Fruit fly (Drosophila melanogaster): Measurements from ENCODE around the gene bdl.

DNA sequence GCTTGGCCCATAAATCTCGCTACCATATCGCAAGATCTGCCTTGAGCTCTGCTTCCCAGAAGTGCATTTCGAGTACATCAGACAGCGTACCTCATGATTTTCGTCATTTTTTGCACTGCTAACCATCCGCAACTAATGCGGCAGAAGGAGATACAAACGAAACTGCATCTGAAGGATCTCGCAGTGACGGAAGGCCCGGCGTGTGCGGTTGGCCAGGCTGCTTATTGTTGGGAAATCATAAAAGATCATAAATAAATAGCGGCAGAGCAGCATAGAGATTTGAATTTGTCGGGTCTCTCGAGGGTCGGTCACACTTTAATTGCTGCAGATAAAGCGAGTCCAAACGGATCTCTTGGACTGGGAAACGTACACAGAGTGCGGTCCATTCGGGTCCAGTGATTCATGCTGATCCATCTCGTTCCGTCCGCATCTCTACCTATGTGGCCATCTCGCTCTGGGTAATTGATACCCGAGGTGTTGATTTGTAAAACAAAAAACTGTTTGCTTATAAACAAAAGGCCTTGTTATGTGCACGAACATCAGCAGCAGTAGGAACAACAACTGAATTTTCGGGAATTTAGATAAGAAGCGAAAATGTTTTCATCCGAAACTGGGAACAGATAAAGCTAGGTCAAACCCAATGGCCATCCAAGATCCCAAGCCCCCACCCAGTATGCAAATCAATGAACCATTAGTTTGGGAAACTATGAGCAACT lies 44.4 kb downstream of the bdl start:
- TF ChIP-seq lilli (GFP tag; optimal IDR thresholded peaks at IDR 0.05) (no peak), hb (GFP tag; IDR thresholded peaks at IDR 0.05; ENCODE audit: partially characterized antibody) (no peak), CG17361 (GFP tag; IDR thresholded peaks at IDR 0.05) (peak; percentile 27; the same call in 1 of the 3 replicates), Rfx (GFP tag; IDR thresholded peaks at IDR 0.05) (no peak), CG17802 (tag; optimal IDR thresholded peaks at IDR 0.05) (no peak), CG10267 (tag; optimal IDR thresholded peaks at IDR 0.05) (no peak), CG42726 (GFP tag; IDR thresholded peaks at IDR 0.05; ENCODE audit: partially characterized antibody) (no peak), CG13624 (GFP tag; optimal IDR thresholded peaks at IDR 0.05) (no peak), CG7786 (GFP tag; optimal IDR thresholded peaks at IDR 0.05) (no peak), Six4 (GFP tag; optimal IDR thresholded peaks at IDR 0.05) (no peak)

All from whole organism, embryonic.